Worm (Caenorhabditis elegans): Measurements from ENCODE around the gene mrpl-18.
A peak's percentile ranks its signal among the peaks of the same experiment; 100 is the strongest.

Gene mrpl-18

ce11 chrIII:8121923-8122322 lies 22.9 kb upstream of the mrpl-18 start:
- TF ChIP-seq nhr-77 (tag; optimal IDR thresholded peaks at IDR 0.05) (no peak), nhr-21 (tag; optimal IDR thresholded peaks at IDR 0.05) (peak; percentile 63), unc-55 (GFP tag; optimal IDR thresholded peaks at IDR 0.05) (no peak), egl-27 (tag; optimal IDR thresholded peaks at IDR 0.05) (no peak), lsy-2 (tag; optimal IDR thresholded peaks at IDR 0.05) (peak in 1 of 2 experiments; percentile 55), lin-11 (tag; optimal IDR thresholded peaks at IDR 0.05) (peak; percentile 12), sem-4 (tag; optimal IDR thresholded peaks at IDR 0.05) (no peak), mab-5 (tag; optimal IDR thresholded peaks at IDR 0.05) (no peak), skn-1 (tag; optimal IDR thresholded peaks at IDR 0.05) (no peak), elt-1 (tag; optimal IDR thresholded peaks at IDR 0.05) (no peak), snpc-4 (tag; optimal IDR thresholded peaks at IDR 0.05) (no peak), fos-1 (tag; optimal IDR thresholded peaks at IDR 0.05) (no peak), aly-2 (tag; optimal IDR thresholded peaks at IDR 0.05) (no peak)

DNA sequence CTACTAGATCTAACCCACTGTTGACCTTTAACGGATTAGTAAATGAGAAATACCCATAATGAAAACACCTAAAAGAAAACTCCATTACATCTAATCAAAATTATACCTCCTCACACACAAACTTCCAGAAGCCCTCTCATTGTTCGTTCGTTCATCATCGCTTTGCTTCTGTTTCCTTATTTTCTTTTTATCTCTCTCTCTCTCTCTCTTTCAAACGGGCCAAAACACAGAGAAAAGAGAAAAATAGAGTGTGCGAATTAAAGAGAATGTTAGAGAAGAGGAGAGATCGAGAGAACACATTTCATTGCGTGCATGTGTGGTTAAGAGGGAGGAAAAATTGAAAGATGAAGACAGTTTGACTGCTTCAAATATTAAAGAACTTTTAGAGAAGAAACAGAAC lies 20.5 kb upstream of the mrpl-18 start:
- TF ChIP-seq lin-11 (tag; optimal IDR thresholded peaks at IDR 0.05): no peak
- TF ChIP-seq sem-4 (tag; optimal IDR thresholded peaks at IDR 0.05): no peak
- TF ChIP-seq sma-9 (GFP tag; optimal IDR thresholded peaks at IDR 0.05): peak; percentile 87
- no peak for TF ChIP-seq sma-9 (tag; optimal IDR thresholded peaks at IDR 0.05)
- TF ChIP-seq gmeb-1 (tag; optimal IDR thresholded peaks at IDR 0.05): peak; percentile 37
- TF ChIP-seq C34F6.9 (tag; optimal IDR thresholded peaks at IDR 0.05): peak; percentile 92
- no peak for TF ChIP-seq nhr-237 (tag; optimal IDR thresholded peaks at IDR 0.05)
- TF ChIP-seq ceh-82 (tag; optimal IDR thresholded peaks at IDR 0.05): no peak
- TF ChIP-seq elt-3 (tag; optimal IDR thresholded peaks at IDR 0.05): no peak
- no peak for TF ChIP-seq ztf-11 (tag; optimal IDR thresholded peaks at IDR 0.05)
- no peak for TF ChIP-seq nhr-23 (tag; optimal IDR thresholded peaks at IDR 0.05)
- TF ChIP-seq egl-27 (tag; optimal IDR thresholded peaks at IDR 0.05): peak; percentile 34
- peak; percentile 29 for TF ChIP-seq mab-5 (tag; optimal IDR thresholded peaks at IDR 0.05)
- TF ChIP-seq nhr-10 (tag; optimal IDR thresholded peaks at IDR 0.05): no peak
- TF ChIP-seq ama-1 (optimal IDR thresholded peaks at IDR 0.05): no peak
- no peak for TF ChIP-seq skn-1 (tag; optimal IDR thresholded peaks at IDR 0.05)
- TF ChIP-seq mbf-1 (tag; optimal IDR thresholded peaks at IDR 0.05): no peak
- no peak for TF ChIP-seq ztf-1 (GFP tag; conservative IDR thresholded peaks at IDR 0.05)
- no peak for TF ChIP-seq Y55F3AM.14 (GFP tag; optimal IDR thresholded peaks at IDR 0.05)
- no peak for TF ChIP-seq unc-39 (tag; optimal IDR thresholded peaks at IDR 0.05)
- TF ChIP-seq nhr-129 (tag; optimal IDR thresholded peaks at IDR 0.05): peak; percentile 68
- TF ChIP-seq nhr-77 (tag; optimal IDR thresholded peaks at IDR 0.05): no peak
- peak; percentile 82 for TF ChIP-seq lin-13 (GFP tag; optimal IDR thresholded peaks at IDR 0.05)
- peak; percentile 90 for TF ChIP-seq crh-2 (tag; optimal IDR thresholded peaks at IDR 0.05)
- TF ChIP-seq ZK546.5 (tag; optimal IDR thresholded peaks at IDR 0.05): no peak
- TF ChIP-seq peb-1 (tag; optimal IDR thresholded peaks at IDR 0.05): no peak
- no peak for TF ChIP-seq zag-1 (tag; optimal IDR thresholded peaks at IDR 0.05)
- no peak for TF ChIP-seq sma-3 (GFP tag; optimal IDR thresholded peaks at IDR 0.05)
- TF ChIP-seq F13H6.1 (tag; optimal IDR thresholded peaks at IDR 0.05): peak; percentile 80
- peak in 1 of 2 experiments; percentile 46 for TF ChIP-seq mdl-1 (tag; optimal IDR thresholded peaks at IDR 0.05)
- no peak for TF ChIP-seq nhr-11 (tag; optimal IDR thresholded peaks at IDR 0.05)
- TF ChIP-seq elt-1 (tag; optimal IDR thresholded peaks at IDR 0.05): no peak
- TF ChIP-seq lsy-2 (tag; optimal IDR thresholded peaks at IDR 0.05): peak; percentile 20 to 89
- no peak for TF ChIP-seq lin-39 (tag; optimal IDR thresholded peaks at IDR 0.05)
- TF ChIP-seq ztf-4 (tag; optimal IDR thresholded peaks at IDR 0.05): no peak
- peak; percentile 88 for TF ChIP-seq nhr-25 (tag; optimal IDR thresholded peaks at IDR 0.05)
- peak; percentile 86 for TF ChIP-seq fos-1 (tag; optimal IDR thresholded peaks at IDR 0.05)
- TF ChIP-seq blmp-1 (tag; optimal IDR thresholded peaks at IDR 0.05; ENCODE audit: insufficient read depth): no peak
- TF ChIP-seq nhr-12 (tag; optimal IDR thresholded peaks at IDR 0.05): no peak
- peak; percentile 50 for TF ChIP-seq nhr-6 (tag; optimal IDR thresholded peaks at IDR 0.05)
- TF ChIP-seq snpc-4 (tag; optimal IDR thresholded peaks at IDR 0.05): no peak
- peak; percentile 72 for TF ChIP-seq nhr-21 (tag; optimal IDR thresholded peaks at IDR 0.05)
- peak; percentile 83 for TF ChIP-seq unc-55 (GFP tag; optimal IDR thresholded peaks at IDR 0.05)
- TF ChIP-seq dmd-4 (tag; optimal IDR thresholded peaks at IDR 0.05): no peak
- no peak for TF ChIP-seq alr-1 (tag; optimal IDR thresholded peaks at IDR 0.05)
- no peak for TF ChIP-seq ceh-16 (tag; optimal IDR thresholded peaks at IDR 0.05)
- TF ChIP-seq aly-2 (tag; optimal IDR thresholded peaks at IDR 0.05): no peak
- no peak for TF ChIP-seq unc-62 (GFP tag; optimal IDR thresholded peaks at IDR 0.05)
- no peak for TF ChIP-seq R02D3.7 (tag; optimal IDR thresholded peaks at IDR 0.05)
